Fruit fly (Drosophila melanogaster) whole organism, prepupa: ENCODE results near the gene CG11396.

Experiments used
- CG6276 ChIP-seq: fragments of 200-800 bp; sonication (Bioruptor generic); optimal IDR thresholded peaks from 2 replicates; lab custom pipeline; 2017; ENCODE audit warnings: missing biosample characterization, mild to moderate bottlenecking, missing genetic modification characterization
- Hr39 ChIP-seq: fragments of 200-800 bp; sonication (Bioruptor generic); optimal IDR thresholded peaks from 2 replicates; lab custom pipeline; 2016; ENCODE audit warnings: missing biosample characterization, missing genetic modification characterization
- fkh ChIP-seq: fragments of 200-800 bp; sonication (Bioruptor generic); optimal IDR thresholded peaks from 3 replicates; lab custom pipeline; 2017; ENCODE audit warnings: missing biosample characterization, mild to moderate bottlenecking, missing genetic modification characterization, moderate library complexity

- TF ChIP-seq fkh (GFP tag; lab: Kevin White, UChicago) (no peak), CG6276 (no peak), Hr39 (no peak)
Measured at dm6 chr3L:20792693-20793092, 4.8 kb upstream of the CG11396 start, which contains the start of gene Six4.
